Fruit fly (Drosophila melanogaster) whole organism, pupa: Measurements from ENCODE around the gene CG17375.

ENCODE experiments used
- CG10348 ChIP-seq: fragments of 200-800 bp; sonication (Bioruptor generic); IDR thresholded peaks from 2 replicates; pipeline ENCODE4 v1.3.6; 2022; ENCODE audit warnings: missing biosample characterization, missing genetic modification characterization
- CG12605 ChIP-seq: fragments of 200-800 bp; sonication (Bioruptor generic); IDR thresholded peaks from 2 replicates; pipeline ENCODE4 v1.3.6; 2022; ENCODE audit warnings: missing biosample characterization, missing genetic modification characterization
- CG13204 ChIP-seq: fragments of 200-800 bp; sonication (Bioruptor generic); optimal IDR thresholded peaks from 2 replicates; lab custom pipeline; 2018; ENCODE audit warnings: missing biosample characterization, mild to moderate bottlenecking, missing genetic modification characterization, moderate library complexity
- CG14655 ChIP-seq: fragments of 200-800 bp; sonication (Bioruptor generic); optimal IDR thresholded peaks from 3 replicates; lab custom pipeline; 2017; ENCODE audit warnings: mild to moderate bottlenecking, missing biosample characterization, missing genetic modification reagents, missing genetic modification characterization
- CG15710 ChIP-seq: fragments of 200-800 bp; sonication (Bioruptor generic); optimal IDR thresholded peaks from 2 replicates; lab custom pipeline; 2018; ENCODE audit warnings: missing biosample characterization, mild to moderate bottlenecking, missing genetic modification characterization, moderate library complexity
- CG17806 ChIP-seq: fragments of 200-800 bp; sonication (Bioruptor generic); optimal IDR thresholded peaks from 2 replicates; lab custom pipeline; 2018; ENCODE audit warnings: missing biosample characterization, mild to moderate bottlenecking, missing genetic modification characterization, moderate library complexity
- CG32121 ChIP-seq: fragments of 200-800 bp; sonication (Bioruptor generic); IDR thresholded peaks from 2 replicates; pipeline ENCODE4 v1.3.6; 2022; ENCODE audit warnings: missing biosample characterization, missing genetic modification characterization
- CG34367 ChIP-seq: fragments of 200-800 bp; sonication (Bioruptor generic); optimal IDR thresholded peaks from 2 replicates; lab custom pipeline; 2018; ENCODE audit warnings: missing biosample characterization, mild to moderate bottlenecking, missing genetic modification characterization
- CG4496 ChIP-seq: fragments of 200-800 bp; sonication (Bioruptor generic); IDR thresholded peaks from 3 replicates; pipeline ENCODE4 v1.3.6; 2022; ENCODE audit warnings: missing biosample characterization, missing genetic modification characterization
- CG8159 ChIP-seq: fragments of 200-800 bp; sonication (Bioruptor generic); optimal IDR thresholded peaks from 3 replicates; lab custom pipeline; 2018; ENCODE audit warnings: missing biosample characterization, mild to moderate bottlenecking, missing genetic modification characterization, moderate library complexity
- CG8301 ChIP-seq: fragments of 200-800 bp; sonication (Bioruptor generic); optimal IDR thresholded peaks from 2 replicates; lab custom pipeline; 2018; ENCODE audit warnings: missing biosample characterization, mild to moderate bottlenecking, missing genetic modification characterization
- CG9948 ChIP-seq: fragments of 200-800 bp; sonication (Bioruptor generic); optimal IDR thresholded peaks from 2 replicates; lab custom pipeline; 2018; ENCODE audit warnings: missing biosample characterization, mild to moderate bottlenecking, missing genetic modification characterization, moderate library complexity
- D1 ChIP-seq: fragments of 200-800 bp; sonication (Bioruptor generic); optimal IDR thresholded peaks from 2 replicates; lab custom pipeline; 2018; ENCODE audit warnings: missing biosample characterization, mild to moderate bottlenecking, missing genetic modification characterization, moderate library complexity
- EcR ChIP-seq: fragments of 200-800 bp; sonication (Bioruptor generic); optimal IDR thresholded peaks from 3 replicates; lab custom pipeline; 2019; ENCODE audit warnings: missing biosample characterization, missing genetic modification characterization, mild to moderate bottlenecking, moderate library complexity, missing genetic modification reagents
- Ets98B ChIP-seq: fragments of 200-800 bp; sonication (Bioruptor generic); IDR thresholded peaks from 2 replicates; pipeline ENCODE4 v1.3.6; 2022; ENCODE audit warnings: missing biosample characterization, missing genetic modification characterization
- Pif1A ChIP-seq: fragments of 200-800 bp; sonication (Bioruptor generic); optimal IDR thresholded peaks from 3 replicates; lab custom pipeline; 2016; ENCODE audit warnings: missing biosample characterization, missing genetic modification characterization
- Pif1B ChIP-seq: fragments of 200-800 bp; sonication (Bioruptor generic); optimal IDR thresholded peaks from 3 replicates; lab custom pipeline; 2016; ENCODE audit warnings: missing biosample characterization, missing genetic modification characterization
- Snoo ChIP-seq: fragments of 200-800 bp; sonication (Bioruptor generic); optimal IDR thresholded peaks from 3 replicates; lab custom pipeline; 2017; ENCODE audit warnings: missing biosample characterization, mild to moderate bottlenecking, missing genetic modification characterization, inconsistent platforms
- fd96Ca ChIP-seq: fragments of 200-800 bp; sonication (Bioruptor generic); IDR thresholded peaks from 3 replicates; pipeline ENCODE4 v1.3.6; 2022; ENCODE audit warnings: missing biosample characterization, missing genetic modification characterization
- gl ChIP-seq: fragments of 200-800 bp; sonication (Bioruptor generic); optimal IDR thresholded peaks from 2 replicates; lab custom pipeline; 2018; ENCODE audit warnings: missing biosample characterization, mild to moderate bottlenecking, missing genetic modification characterization
- rn ChIP-seq: fragments of 200-800 bp; sonication (Bioruptor generic); IDR thresholded peaks from 2 replicates; pipeline ENCODE4 v1.3.6; 2022; ENCODE audit warnings: missing biosample characterization, missing genetic modification characterization

CG17375 gene

DNA sequence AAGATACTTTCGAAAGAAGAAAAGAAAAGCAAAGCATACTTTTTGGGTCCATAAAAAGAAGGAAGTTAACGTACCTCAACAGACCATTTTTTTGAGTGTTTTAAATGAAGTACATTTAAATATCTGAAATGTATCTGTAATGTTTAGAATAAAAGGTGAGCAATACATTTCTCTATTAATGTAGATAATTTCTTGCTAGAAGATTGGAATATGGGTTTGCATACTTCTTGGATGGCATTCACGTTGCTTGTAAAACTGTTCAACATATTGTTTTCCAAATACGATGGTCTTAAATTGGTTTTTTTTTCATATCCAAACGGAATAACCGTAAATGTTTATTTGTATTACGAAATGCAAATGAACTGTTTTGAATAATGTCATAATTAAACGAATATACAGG, at the start of gene CG17375:
Gene CG17375 (minus strand): TSS at position 10 of the 400 bp plus-strand sequence.
- TF ChIP-seq EcR, result no peak
- TF ChIP-seq gl (tag; lab: Kevin White, UChicago), result no peak
- no peak for TF ChIP-seq CG17806 (tag; lab: Kevin White, UChicago)
- no peak for TF ChIP-seq D1 (tag; lab: Kevin White, UChicago)
- no peak for TF ChIP-seq CG9948 (tag; lab: Kevin White, UChicago)
- TF ChIP-seq CG8301 (tag; lab: Kevin White, UChicago), result no peak
- no peak for TF ChIP-seq CG13204
- TF ChIP-seq Snoo (tag; lab: Kevin White, UChicago), result no peak
- no peak for TF ChIP-seq CG32121
- TF ChIP-seq Ets98B, result no peak
- no peak for TF ChIP-seq rn (GFP tag; lab: Robert Waterston, UW)
- no peak for TF ChIP-seq Pif1A (GFP tag; lab: Kevin White, UChicago)
- TF ChIP-seq CG4496 (GFP tag; lab: Robert Waterston, UW), result no peak

DNA sequence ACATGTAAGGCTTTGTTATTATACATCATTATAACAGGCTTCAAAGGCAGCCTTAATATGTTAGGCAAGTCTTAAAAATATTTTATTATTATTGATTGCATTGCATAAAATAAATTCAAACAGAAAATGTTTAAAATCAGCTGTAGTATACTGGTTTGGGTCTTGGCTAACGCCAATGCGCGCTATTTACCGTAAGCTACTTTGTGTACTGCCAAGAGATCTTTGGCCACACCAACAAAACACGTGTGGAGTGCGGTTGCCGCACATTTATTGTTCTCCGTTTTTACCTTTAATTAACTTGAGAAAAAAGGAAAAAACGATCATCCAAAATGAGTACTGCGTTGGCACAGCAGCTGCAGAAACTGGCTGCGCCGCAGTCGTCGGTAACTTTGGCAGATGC, 48.3 kb upstream of the CG17375 start:
- no peak for TF ChIP-seq Pif1A (GFP tag; lab: Kevin White, UChicago)
- TF ChIP-seq CG12605, result peak; percentile 42; the same call in 1 of the 2 replicates

DNA sequence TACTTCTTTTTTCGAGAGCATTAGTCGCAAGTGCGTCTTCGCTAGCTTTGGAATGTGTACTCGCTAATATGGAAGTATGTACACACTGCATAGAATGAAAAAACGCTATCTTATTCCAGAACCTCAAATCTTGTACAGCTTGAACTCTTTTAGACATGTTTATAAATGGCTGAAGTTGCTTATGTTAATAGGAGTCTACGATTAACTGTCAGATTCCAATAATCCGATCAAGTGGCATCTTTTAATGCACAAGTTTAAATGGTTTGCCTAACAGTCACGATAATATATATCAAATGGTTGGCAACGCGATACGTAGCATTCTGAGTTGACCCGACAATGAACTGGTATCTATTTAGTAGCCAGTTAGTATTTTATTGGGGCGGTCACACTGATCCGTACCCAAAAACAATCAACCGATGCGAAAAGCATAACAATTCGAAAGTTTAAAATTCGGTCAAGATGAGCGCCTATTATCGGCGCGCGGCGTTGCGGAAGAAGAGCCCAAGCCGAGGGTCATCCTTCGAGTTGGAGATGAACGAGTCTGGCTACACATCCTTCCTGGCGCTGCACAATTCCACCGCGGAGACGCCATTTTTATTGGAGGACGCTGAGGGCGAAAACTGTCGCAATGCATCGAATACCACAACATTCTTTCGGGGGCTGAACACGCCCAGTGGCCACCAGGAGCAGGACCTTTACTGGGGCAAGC, 46.5 kb upstream of the CG17375 start, which contains the start of gene Rca1:
Gene Rca1 (plus strand): TSS at position 353 of the 709 bp plus-strand sequence.
- TF ChIP-seq CG15710 (tag; lab: Kevin White, UChicago) (no peak), CG14655 (GFP tag; lab: Kevin White, UChicago) (no peak), rn (GFP tag; lab: Robert Waterston, UW) (no peak), CG4496 (GFP tag; lab: Robert Waterston, UW) (no peak), CG10348 (GFP tag; lab: Robert Waterston, UW) (no peak), D1 (tag; lab: Kevin White, UChicago) (no peak), CG13204 (no peak), Snoo (tag; lab: Kevin White, UChicago) (no peak), CG32121 (no peak), Pif1B (no peak), CG12605 (no peak), CG8301 (tag; lab: Kevin White, UChicago) (no peak), fd96Ca (no peak), CG9948 (tag; lab: Kevin White, UChicago) (no peak), Ets98B (no peak), gl (tag; lab: Kevin White, UChicago) (no peak), Pif1A (GFP tag; lab: Kevin White, UChicago) (no peak)

DNA sequence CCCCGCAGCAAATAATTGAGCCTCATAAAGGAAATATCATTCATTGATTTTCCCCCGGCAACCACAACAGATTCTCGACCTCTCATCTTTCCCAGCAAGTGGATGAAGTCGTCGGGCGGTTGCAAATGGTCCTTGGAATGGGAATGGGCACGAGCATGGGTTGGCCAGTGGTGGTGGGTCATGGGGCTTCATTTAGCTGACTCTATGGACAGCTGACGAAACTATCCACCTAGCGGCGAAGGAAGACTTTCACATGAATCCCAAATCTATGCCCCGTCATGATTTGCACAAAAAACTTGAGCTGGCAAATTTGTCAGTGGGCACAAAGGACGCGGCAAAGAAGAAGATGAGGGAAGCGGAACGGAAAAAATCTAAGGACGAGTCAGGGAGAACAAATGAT, 45.4 kb upstream of the CG17375 start:
- no peak for TF ChIP-seq CG32121
- TF ChIP-seq Ets98B, result no peak
- TF ChIP-seq Pif1A (GFP tag; lab: Kevin White, UChicago), result no peak
- TF ChIP-seq Snoo (tag; lab: Kevin White, UChicago), result no peak
- TF ChIP-seq CG8301 (tag; lab: Kevin White, UChicago), result no peak
- no peak for TF ChIP-seq CG10348 (GFP tag; lab: Robert Waterston, UW)
- TF ChIP-seq CG12605, result no peak
- TF ChIP-seq CG4496 (GFP tag; lab: Robert Waterston, UW), result no peak
- TF ChIP-seq gl (tag; lab: Kevin White, UChicago), result no peak
- TF ChIP-seq CG15710 (tag; lab: Kevin White, UChicago), result no peak
- TF ChIP-seq CG14655 (GFP tag; lab: Kevin White, UChicago), result no peak
- TF ChIP-seq fd96Ca, result no peak
- no peak for TF ChIP-seq rn (GFP tag; lab: Robert Waterston, UW)
- no peak for TF ChIP-seq CG8159 (tag; lab: Kevin White, UChicago)

DNA sequence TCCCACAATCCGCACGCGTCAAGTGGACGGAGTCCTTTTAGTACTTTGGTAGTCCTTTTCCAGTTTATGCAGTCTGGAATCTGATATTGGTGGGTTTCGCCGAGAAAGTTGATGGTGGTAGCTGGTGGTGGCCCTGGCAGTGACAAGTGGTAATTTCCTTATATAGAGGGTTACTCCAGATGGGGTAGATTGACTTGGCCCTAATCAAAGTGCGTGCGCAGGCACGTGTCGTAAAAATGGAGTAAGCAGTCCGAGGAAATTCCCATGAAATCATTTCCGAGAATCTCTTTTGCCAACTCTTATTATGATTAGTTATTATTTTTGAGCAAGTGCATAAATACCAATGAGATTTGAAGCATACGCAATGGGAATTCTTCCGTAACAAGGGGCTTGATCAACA, 37.8 kb upstream of the CG17375 start:
- TF ChIP-seq CG9948 (tag; lab: Kevin White, UChicago), result no peak
- TF ChIP-seq CG8301 (tag; lab: Kevin White, UChicago), result no peak
- TF ChIP-seq Ets98B, result no peak
- TF ChIP-seq CG34367, result no peak
- TF ChIP-seq CG17806 (tag; lab: Kevin White, UChicago), result no peak
- no peak for TF ChIP-seq rn (GFP tag; lab: Robert Waterston, UW)
- no peak for TF ChIP-seq gl (tag; lab: Kevin White, UChicago)
- no peak for TF ChIP-seq CG12605
- TF ChIP-seq CG14655 (GFP tag; lab: Kevin White, UChicago), result no peak
- no peak for TF ChIP-seq CG15710 (tag; lab: Kevin White, UChicago)
- TF ChIP-seq Snoo (tag; lab: Kevin White, UChicago), result no peak
- TF ChIP-seq EcR, result no peak
- no peak for TF ChIP-seq CG4496 (GFP tag; lab: Robert Waterston, UW)
- TF ChIP-seq CG13204, result no peak
- TF ChIP-seq D1 (tag; lab: Kevin White, UChicago), result no peak
- no peak for TF ChIP-seq Pif1B
- TF ChIP-seq CG8159 (tag; lab: Kevin White, UChicago), result no peak

DNA sequence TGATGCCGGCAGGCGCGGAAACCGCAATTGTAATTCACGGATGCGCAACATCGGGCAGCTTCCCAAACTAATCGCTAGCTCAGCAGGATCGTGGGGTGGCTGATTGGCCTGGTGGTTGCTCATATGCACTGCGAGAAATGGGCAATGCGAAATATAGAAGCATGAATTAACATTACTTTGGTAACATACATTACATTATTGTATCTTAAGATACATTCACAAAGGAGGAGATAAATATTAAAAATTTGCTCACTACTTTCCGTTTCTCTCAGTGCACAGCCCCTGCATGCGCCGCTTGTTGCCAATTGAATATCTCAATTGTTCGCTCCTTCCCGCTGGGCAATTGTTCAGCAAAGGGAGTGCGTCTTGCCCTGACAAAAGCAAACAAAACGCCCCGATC, 35.8 kb upstream of the CG17375 start:
- TF ChIP-seq CG8159 (tag; lab: Kevin White, UChicago), result peak; percentile 21
- TF ChIP-seq Pif1A (GFP tag; lab: Kevin White, UChicago), result no peak
- TF ChIP-seq CG14655 (GFP tag; lab: Kevin White, UChicago), result no peak
- TF ChIP-seq CG4496 (GFP tag; lab: Robert Waterston, UW), result no peak
- TF ChIP-seq CG9948 (tag; lab: Kevin White, UChicago), result no peak
- TF ChIP-seq CG13204, result no peak
- no peak for TF ChIP-seq EcR
- TF ChIP-seq fd96Ca, result no peak
- TF ChIP-seq Ets98B, result no peak
